Worm (Caenorhabditis elegans): ENCODE data around the gene ZK1098.9.

Gene ZK1098.9

ce11 chrIII:9521410-9522090 lies 22.7 kb upstream of the ZK1098.9 start, which contains the start of the genes clu-1 and prp-40:
Gene clu-1 (minus strand): TSS chrIII:9521460.
Gene prp-40 (plus strand): TSS chrIII:9522075.
- no peak for TF ChIP-seq snpc-4 (tag; optimal IDR thresholded peaks at IDR 0.05)
- TF ChIP-seq lin-13 (tag; optimal IDR thresholded peaks at IDR 0.05), result peak; percentile 81
- no peak for TF ChIP-seq elt-3 (tag; optimal IDR thresholded peaks at IDR 0.05)
- TF ChIP-seq nhr-76 (tag; optimal IDR thresholded peaks at IDR 0.05), result no peak
- TF ChIP-seq unc-120 (tag; optimal IDR thresholded peaks at IDR 0.05; ENCODE audit: poor library complexity, severe bottlenecking), result peak; percentile 30
- TF ChIP-seq elt-1 (tag; optimal IDR thresholded peaks at IDR 0.05; ENCODE audit: borderline replicate concordance, insufficient read depth), result peak; percentile 13
- TF ChIP-seq zip-8 (tag; optimal IDR thresholded peaks at IDR 0.05), result no peak
- TF ChIP-seq ceh-39 (tag; optimal IDR thresholded peaks at IDR 0.05), result peak; percentile 58
- TF ChIP-seq mab-5 (tag; optimal IDR thresholded peaks at IDR 0.05), result no peak
- TF ChIP-seq mep-1 (tag; optimal IDR thresholded peaks at IDR 0.05), result peak; percentile 63
- TF ChIP-seq lsy-2 (tag; optimal IDR thresholded peaks at IDR 0.05), result peak; percentile 82
- TF ChIP-seq nhr-237 (tag; optimal IDR thresholded peaks at IDR 0.05), result peak; percentile 75
- no peak for TF ChIP-seq nhr-12 (tag; optimal IDR thresholded peaks at IDR 0.05)
- no peak for TF ChIP-seq ham-2 (GFP tag; optimal IDR thresholded peaks at IDR 0.05)
- peak; percentile 24 for TF ChIP-seq unc-62 (GFP tag; optimal IDR thresholded peaks at IDR 0.05)
- no peak for TF ChIP-seq unc-39 (tag; optimal IDR thresholded peaks at IDR 0.05)
- TF ChIP-seq drap-1 (GFP tag; optimal IDR thresholded peaks at IDR 0.05), result peak; percentile 15
- TF ChIP-seq nhr-28 (tag; optimal IDR thresholded peaks at IDR 0.05), result no peak
- TF ChIP-seq hlh-1 (tag; optimal IDR thresholded peaks at IDR 0.05), result peak; percentile 36
- TF ChIP-seq M03D4.4 (tag; optimal IDR thresholded peaks at IDR 0.05), result no peak
- TF ChIP-seq ztf-11 (tag; optimal IDR thresholded peaks at IDR 0.05), result no peak
- TF ChIP-seq tbx-8 (GFP tag; optimal IDR thresholded peaks at IDR 0.05), result no peak
- TF ChIP-seq sem-2 (GFP tag; optimal IDR thresholded peaks at IDR 0.05), result no peak
- TF ChIP-seq pha-4 (tag; optimal IDR thresholded peaks at IDR 0.05), result peak; percentile 88
- TF ChIP-seq ces-1 (GFP tag; optimal IDR thresholded peaks at IDR 0.05), result peak; percentile 72

ce11 chrIII:9523581-9523980 lies 20.6 kb upstream of the ZK1098.9 start, which contains the start of gene mrps-23:
Gene mrps-23 (minus strand): TSS chrIII:9523672.
- no peak for TF ChIP-seq unc-120 (tag; optimal IDR thresholded peaks at IDR 0.05; ENCODE audit: poor library complexity, severe bottlenecking)
- TF ChIP-seq lsy-2 (tag; optimal IDR thresholded peaks at IDR 0.05), result peak; percentile 36
- peak; percentile 16 for TF ChIP-seq mep-1 (tag; optimal IDR thresholded peaks at IDR 0.05)
- TF ChIP-seq ceh-83 (GFP tag; optimal IDR thresholded peaks at IDR 0.05), result peak; percentile 13
- TF ChIP-seq mls-2 (tag; optimal IDR thresholded peaks at IDR 0.05), result no peak

ce11 chrIII:9525252-9525651 lies 19.0 kb upstream of the ZK1098.9 start, which contains the start of gene trpp-3:
Gene trpp-3 (plus strand): TSS chrIII:9525552.
- TF ChIP-seq lin-13 (tag; optimal IDR thresholded peaks at IDR 0.05) (no peak), unc-39 (tag; optimal IDR thresholded peaks at IDR 0.05) (no peak), lin-32 (GFP tag; optimal IDR thresholded peaks at IDR 0.05) (no peak), elt-1 (tag; optimal IDR thresholded peaks at IDR 0.05; ENCODE audit: borderline replicate concordance, insufficient read depth) (no peak), ztf-11 (tag; optimal IDR thresholded peaks at IDR 0.05) (no peak), nhr-237 (tag; optimal IDR thresholded peaks at IDR 0.05) (no peak), M03D4.4 (tag; optimal IDR thresholded peaks at IDR 0.05) (no peak), sem-2 (GFP tag; optimal IDR thresholded peaks at IDR 0.05) (no peak), sptf-1 (tag; optimal IDR thresholded peaks at IDR 0.05) (no peak), hlh-1 (tag; optimal IDR thresholded peaks at IDR 0.05) (no peak), bed-3 (GFP tag; optimal IDR thresholded peaks at IDR 0.05) (no peak), lsy-2 (tag; optimal IDR thresholded peaks at IDR 0.05) (no peak), unc-120 (tag; optimal IDR thresholded peaks at IDR 0.05; ENCODE audit: poor library complexity, severe bottlenecking) (no peak)

- TF ChIP-seq unc-39 (tag; optimal IDR thresholded peaks at IDR 0.05), result no peak
- TF ChIP-seq nhr-12 (tag; optimal IDR thresholded peaks at IDR 0.05), result no peak
- TF ChIP-seq drap-1 (GFP tag; optimal IDR thresholded peaks at IDR 0.05), result no peak
- TF ChIP-seq lin-32 (GFP tag; optimal IDR thresholded peaks at IDR 0.05), result no peak
- no peak for TF ChIP-seq nhr-237 (tag; optimal IDR thresholded peaks at IDR 0.05)
- no peak for TF ChIP-seq sem-2 (GFP tag; optimal IDR thresholded peaks at IDR 0.05)
- TF ChIP-seq nhr-76 (tag; optimal IDR thresholded peaks at IDR 0.05), result no peak
- TF ChIP-seq M03D4.4 (tag; optimal IDR thresholded peaks at IDR 0.05), result no peak
- TF ChIP-seq unc-62 (GFP tag; optimal IDR thresholded peaks at IDR 0.05), result no peak
- TF ChIP-seq tbx-8 (GFP tag; optimal IDR thresholded peaks at IDR 0.05), result no peak
- no peak for TF ChIP-seq nhr-2 (tag; optimal IDR thresholded peaks at IDR 0.05)
- TF ChIP-seq ceh-83 (GFP tag; optimal IDR thresholded peaks at IDR 0.05), result no peak
Observed at ce11 chrIII:9526851-9527250, 17.4 kb upstream of the ZK1098.9 start, which contains the start of gene ZK1098.6. Gene ZK1098.6 (plus strand): TSS chrIII:9527151.
